Worm (Caenorhabditis elegans) whole organism, L4 larva: Measurements from ENCODE around the gene srn-1.

Source experiments
- D1046.2 ChIP-seq: fragments of 200-800 bp; sonication (Bioruptor generic); IDR thresholded peaks from 2 replicates; pipeline ENCODE4 v1.3.6; 2022; ENCODE audit warnings: missing genetic modification characterization, missing compliant biosample characterization
- F44E2.7 ChIP-seq: fragments of 200-800 bp; sonication (Bioruptor generic); IDR thresholded peaks from 2 replicates; pipeline ENCODE4 v2.1.2; 2022; ENCODE audit warnings: missing genetic modification characterization, missing compliant biosample characterization
- F49E8.2 ChIP-seq: sonication (generic microtip); optimal IDR thresholded peaks from 2 replicates; lab custom pipeline; 2016; ENCODE audit warnings: missing compliant biosample characterization, mild to moderate bottlenecking, missing genetic modification characterization, borderline replicate concordance
- R02D3.7 ChIP-seq: fragments of 150-350 bp; sonication (generic microtip); optimal IDR thresholded peaks from 3 replicates; lab custom pipeline; 2014; ENCODE audit warnings: missing biosample characterization, missing genetic modification characterization
- Y5F2A.4 ChIP-seq: fragments of 200-800 bp; sonication (Bioruptor generic); optimal IDR thresholded peaks from 2 replicates; lab custom pipeline; 2018; ENCODE audit warnings: mild to moderate bottlenecking, missing genetic modification characterization, missing compliant biosample characterization
- Y75B8A.6 ChIP-seq: fragments of 200-800 bp; sonication (Bioruptor generic); IDR thresholded peaks from 2 replicates; pipeline ENCODE4 v1.3.6; 2022; ENCODE audit warnings: missing genetic modification reagents, missing genetic modification characterization, missing compliant biosample characterization
- ZK337.2 ChIP-seq: fragments of 200-800 bp; sonication (Bioruptor generic); IDR thresholded peaks from 2 replicates; pipeline ENCODE4 v1.3.6; 2022; ENCODE audit warnings: missing genetic modification reagents, missing genetic modification characterization, missing compliant biosample characterization
- ama-1 ChIP-seq: fragments of 150-350 bp; optimal IDR thresholded peaks from 2 replicates; lab custom pipeline; 2014; ENCODE audit warnings: inconsistent platforms, mixed read lengths
- attf-4 ChIP-seq: sonication (generic microtip); optimal IDR thresholded peaks from 3 replicates; lab custom pipeline; 2017; ENCODE audit warnings: missing biosample characterization, missing genetic modification characterization
- ceh-20 ChIP-seq: fragments of 200-800 bp; sonication (Bioruptor generic); IDR thresholded peaks from 2 replicates; pipeline ENCODE4 v1.3.6; 2022; ENCODE audit warnings: missing genetic modification reagents, missing genetic modification characterization, missing compliant biosample characterization
- ceh-28 ChIP-seq: fragments of 150-350 bp; optimal IDR thresholded peaks from 2 replicates; lab custom pipeline; 2014; ENCODE audit warnings: missing biosample characterization, missing genetic modification reagents, missing genetic modification characterization
- ces-1 ChIP-seq: fragments of 150-350 bp; sonication (generic microtip); optimal IDR thresholded peaks from 4 replicates; lab custom pipeline; 2014; ENCODE audit warnings: missing biosample characterization, missing genetic modification reagents, missing genetic modification characterization
- cey-2 ChIP-seq: sonication (generic microtip); optimal IDR thresholded peaks from 3 replicates; lab custom pipeline; 2017; ENCODE audit warnings: missing genetic modification characterization, mild to moderate bottlenecking, missing compliant biosample characterization, antibody characterized with exemption, borderline replicate concordance; ENCODE audit not compliant: insufficient read depth
- ctbp-1 ChIP-seq: fragments of 200-800 bp; sonication (Bioruptor generic); IDR thresholded peaks from 2 replicates; pipeline ENCODE4 v1.3.6; 2022; ENCODE audit warnings: missing genetic modification reagents, missing genetic modification characterization, missing compliant biosample characterization
- daf-12 ChIP-seq: fragments of 150-350 bp; optimal IDR thresholded peaks from 2 replicates; lab custom pipeline; 2014; ENCODE audit warnings: missing biosample characterization, missing genetic modification reagents, missing genetic modification characterization
- daf-19 ChIP-seq: fragments of 200-800 bp; sonication (Bioruptor generic); conservative IDR thresholded peaks from 2 replicates; pipeline ENCODE4 v1.3.6; 2022; ENCODE audit warnings: missing genetic modification characterization, missing compliant biosample characterization
- dmd-6 ChIP-seq: fragments of 200-800 bp; sonication (Bioruptor generic); IDR thresholded peaks from 2 replicates; pipeline ENCODE4 v1.3.6; 2022; ENCODE audit warnings: missing genetic modification reagents, missing genetic modification characterization, missing compliant biosample characterization
- dmd-8 ChIP-seq: fragments of 200-800 bp; sonication (Bioruptor generic); IDR thresholded peaks from 2 replicates; pipeline ENCODE4 v1.3.6; 2022; ENCODE audit warnings: missing genetic modification characterization, missing compliant biosample characterization
- duxl-1 ChIP-seq: sonication (generic microtip); optimal IDR thresholded peaks from 2 replicates; lab custom pipeline; 2016; ENCODE audit warnings: mild to moderate bottlenecking, missing genetic modification characterization, moderate library complexity, missing compliant biosample characterization; ENCODE audit not compliant: poor library complexity
- fkh-10 ChIP-seq: fragments of 150-350 bp; optimal IDR thresholded peaks from 2 replicates; lab custom pipeline; 2014; ENCODE audit warnings: missing biosample characterization, missing genetic modification reagents, missing genetic modification characterization
- fos-1 ChIP-seq: fragments of 150-350 bp; optimal IDR thresholded peaks from 2 replicates; lab custom pipeline; 2014; ENCODE audit warnings: missing biosample characterization, missing genetic modification characterization
- hlh-30 ChIP-seq: sonication (generic microtip); optimal IDR thresholded peaks from 2 replicates; lab custom pipeline; 2017; ENCODE audit warnings: antibody characterized with exemption, mild to moderate bottlenecking, missing genetic modification characterization, missing compliant biosample characterization; ENCODE audit not compliant: insufficient read depth
- hmg-1.1 ChIP-seq: fragments of 200-800 bp; sonication (Bioruptor generic); IDR thresholded peaks from 2 replicates; pipeline ENCODE4 v1.3.6; 2022; ENCODE audit warnings: missing genetic modification reagents, missing genetic modification characterization, missing compliant biosample characterization
- lin-29 ChIP-seq: fragments of 200-800 bp; sonication (Bioruptor generic); IDR thresholded peaks from 2 replicates; pipeline ENCODE4 v1.3.6; 2022; ENCODE audit warnings: missing genetic modification reagents, missing genetic modification characterization, missing compliant biosample characterization
- lin-38 ChIP-seq: fragments of 200-800 bp; sonication (Bioruptor generic); IDR thresholded peaks from 2 replicates; pipeline ENCODE4 v1.3.6; 2022; ENCODE audit warnings: missing genetic modification reagents, missing genetic modification characterization, missing compliant biosample characterization
- lin-39 ChIP-seq: fragments of 150-350 bp; optimal IDR thresholded peaks from 2 replicates; lab custom pipeline; 2014; ENCODE audit warnings: missing biosample characterization, missing genetic modification reagents, missing genetic modification characterization
- lsy-2 ChIP-seq, 2 experiments: fragments of 150-350 bp in 1 of 2; sonication (generic microtip) in 1 of 2; optimal IDR thresholded peaks; 2 replicates each; lab custom pipeline; 2014 to 2017; ENCODE audit warnings: missing biosample characterization in 2 of 2, missing genetic modification characterization in 2 of 2
- madf-5 ChIP-seq, 2 experiments: fragments of 200-800 bp; sonication (Bioruptor generic); IDR thresholded peaks; 2 replicates each; pipeline ENCODE4 v1.3.6; 2022; ENCODE audit warnings: missing compliant biosample characterization in 2 of 2, missing genetic modification characterization in 2 of 2
- madf-9 ChIP-seq: fragments of 200-800 bp; sonication (Bioruptor generic); conservative IDR thresholded peaks from 2 replicates; pipeline ENCODE4 v1.3.6; 2022; ENCODE audit warnings: missing genetic modification reagents, missing genetic modification characterization, missing compliant biosample characterization
- mdt-29 ChIP-seq: fragments of 200-800 bp; sonication (Bioruptor generic); IDR thresholded peaks from 2 replicates; pipeline ENCODE4 v1.3.6; 2022; ENCODE audit warnings: missing genetic modification reagents, missing genetic modification characterization, missing compliant biosample characterization
- mep-1 ChIP-seq: fragments of 150-350 bp; sonication (generic microtip); optimal IDR thresholded peaks from 3 replicates; lab custom pipeline; 2014; ENCODE audit warnings: missing biosample characterization, missing genetic modification characterization
- nhr-10 ChIP-seq: fragments of 150-350 bp; optimal IDR thresholded peaks from 2 replicates; lab custom pipeline; 2014; ENCODE audit warnings: missing biosample characterization, missing genetic modification characterization
- nhr-11 ChIP-seq: fragments of 150-350 bp; optimal IDR thresholded peaks from 2 replicates; lab custom pipeline; 2014; ENCODE audit warnings: missing biosample characterization, missing genetic modification characterization
- nhr-111 ChIP-seq: fragments of 200-800 bp; sonication (Bioruptor generic); optimal IDR thresholded peaks from 2 replicates; lab custom pipeline; 2018; ENCODE audit warnings: mild to moderate bottlenecking, missing genetic modification characterization, missing compliant biosample characterization
- nhr-28 ChIP-seq: fragments of 150-350 bp; optimal IDR thresholded peaks from 2 replicates; lab custom pipeline; 2014; ENCODE audit warnings: missing biosample characterization, missing genetic modification characterization
- nhr-48 ChIP-seq: sonication (generic microtip); optimal IDR thresholded peaks from 2 replicates; lab custom pipeline; 2016; ENCODE audit warnings: mild to moderate bottlenecking, missing genetic modification characterization, missing compliant biosample characterization
- nhr-6 ChIP-seq: fragments of 150-350 bp; optimal IDR thresholded peaks from 2 replicates; lab custom pipeline; 2014; ENCODE audit warnings: missing biosample characterization, missing genetic modification characterization
- nhr-76 ChIP-seq: fragments of 150-350 bp; optimal IDR thresholded peaks from 2 replicates; lab custom pipeline; 2014; ENCODE audit warnings: missing biosample characterization, missing genetic modification characterization
- php-3 ChIP-seq: fragments of 200-800 bp; sonication (Bioruptor generic); IDR thresholded peaks from 2 replicates; pipeline ENCODE4 v1.3.6; 2022; ENCODE audit warnings: missing genetic modification reagents, missing genetic modification characterization, missing compliant biosample characterization
- saeg-2 ChIP-seq: fragments of 200-800 bp; sonication (Bioruptor generic); IDR thresholded peaks from 2 replicates; pipeline ENCODE4 v1.3.6; 2022; ENCODE audit warnings: missing genetic modification reagents, missing genetic modification characterization, missing compliant biosample characterization
- sdz-12 ChIP-seq: fragments of 200-800 bp; sonication (Bioruptor generic); optimal IDR thresholded peaks from 2 replicates; lab custom pipeline; 2018; ENCODE audit warnings: mild to moderate bottlenecking, missing genetic modification characterization, missing compliant biosample characterization
- snpc-1.2 ChIP-seq: fragments of 200-800 bp; sonication (Bioruptor generic); IDR thresholded peaks from 2 replicates; pipeline ENCODE4 v1.3.6; 2022; ENCODE audit warnings: missing genetic modification reagents, missing genetic modification characterization, missing compliant biosample characterization
- unc-39 ChIP-seq: sonication (generic microtip); optimal IDR thresholded peaks from 2 replicates; lab custom pipeline; 2017; ENCODE audit warnings: missing biosample characterization, missing genetic modification characterization
- unc-62 ChIP-seq, 3 experiments: fragments of 150-350 bp in 1 of 3; sonication (generic microtip); optimal IDR thresholded peaks in 2 of 3; peaks in 1 of 3; 1 replicate in 1 of 3; 2 replicates in 2 of 3; lab custom pipeline; 2014 to 2017; ENCODE audit warnings: missing biosample characterization in 3 of 3, missing genetic modification characterization in 3 of 3, missing genetic modification reagents in 3 of 3, missing genotype in 1 of 3
- zag-1 ChIP-seq: fragments of 150-350 bp; optimal IDR thresholded peaks from 2 replicates; lab custom pipeline; 2014; ENCODE audit warnings: missing biosample characterization, missing genetic modification characterization
- zip-2 ChIP-seq: fragments of 150-350 bp; optimal IDR thresholded peaks from 2 replicates; lab custom pipeline; 2014; ENCODE audit warnings: missing biosample characterization, missing genetic modification characterization
- ztf-11 ChIP-seq: fragments of 150-350 bp; optimal IDR thresholded peaks from 2 replicates; lab custom pipeline; 2014; ENCODE audit warnings: missing biosample characterization, missing genetic modification characterization
- ztf-7 ChIP-seq: fragments of 150-350 bp; optimal IDR thresholded peaks from 2 replicates; lab custom pipeline; 2014; ENCODE audit warnings: missing biosample characterization, missing genetic modification characterization

The srn-1 gene

DNA sequence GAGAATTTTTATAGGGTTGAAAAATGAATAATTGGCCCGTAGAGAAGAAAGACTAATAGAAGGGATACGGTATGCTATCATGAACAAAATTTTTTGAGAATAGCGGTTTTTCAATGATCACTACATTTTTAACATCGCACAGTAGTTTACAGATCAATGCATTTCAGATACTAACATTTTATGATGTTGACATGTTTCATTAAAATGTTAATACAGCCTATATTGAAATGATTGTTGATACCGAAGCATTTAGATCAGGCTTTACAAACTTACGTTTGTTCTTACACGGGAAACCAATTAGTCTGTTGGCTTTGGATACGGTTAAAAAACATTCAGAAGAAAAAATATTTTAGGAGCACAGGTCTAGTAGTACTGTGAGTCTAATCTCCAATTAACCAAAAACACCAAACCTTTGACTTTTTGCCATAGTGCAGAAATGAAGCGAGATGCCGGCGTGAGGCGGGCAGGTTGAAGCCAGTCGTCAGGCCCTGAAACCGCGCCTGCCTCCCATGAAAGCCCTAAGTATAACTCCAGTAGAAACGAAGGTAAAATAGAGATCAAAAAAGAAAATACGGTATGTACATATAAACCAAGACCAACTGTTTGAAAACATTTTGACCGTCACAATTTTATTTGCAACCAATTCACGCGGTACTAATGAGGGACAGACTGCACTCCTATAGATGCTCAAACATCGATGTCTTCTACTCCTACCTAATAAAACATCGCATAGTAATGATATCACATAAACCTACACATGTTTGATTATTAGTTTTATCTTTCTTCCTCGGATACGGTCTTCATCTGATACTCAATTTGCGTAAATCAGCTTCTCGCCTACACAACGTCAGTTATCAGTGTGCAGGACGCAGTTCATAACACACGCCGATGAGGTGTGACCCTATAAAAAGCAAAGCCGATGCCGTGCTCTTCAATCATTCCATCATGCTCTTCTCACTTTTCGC, 7.8 kb downstream of the srn-1 start, which contains the start of gene fil-2 (continued):
- TF ChIP-seq daf-19 = no peak
- no peak for TF ChIP-seq R02D3.7 (tag; lab: Kevin White, UChicago)
- TF ChIP-seq sdz-12 (GFP tag; lab: Kevin White, UChicago) = peak; percentile 46
- TF ChIP-seq nhr-10 (tag; lab: Kevin White, UChicago) = no peak
- no peak for TF ChIP-seq ztf-7 (tag; lab: Kevin White, UChicago)
- TF ChIP-seq nhr-111 (GFP tag; lab: Kevin White, UChicago) = no peak
- TF ChIP-seq unc-62 (GFP tag; optimal IDR thresholded peaks at IDR 0.05 in 1 of 2; lab: Kevin White, UChicago) = peak; percentile 50 to 58
- no peak for TF ChIP-seq unc-62 (tag; optimal IDR thresholded peaks at IDR 0.05; lab: Kevin White, UChicago)
- no peak for TF ChIP-seq madf-9 (GFP tag; lab: Robert Waterston, UW)
- peak; percentile 54 for TF ChIP-seq duxl-1
- no peak for TF ChIP-seq daf-12 (tag; lab: Kevin White, UChicago)
- no peak for TF ChIP-seq ZK337.2 (GFP tag; lab: Robert Waterston, UW)
- no peak for TF ChIP-seq ztf-11 (tag; lab: Kevin White, UChicago)
- TF ChIP-seq ces-1 (GFP tag; lab: Kevin White, UChicago) = no peak
- TF ChIP-seq ceh-20 (GFP tag; lab: Robert Waterston, UW) = 0 out of 2 replicates have a peak, but pooled peaks have one; percentile 8
- TF ChIP-seq madf-5 (GFP tag; IDR thresholded peaks at IDR 0.05; lab: Robert Waterston, UW) = no peak; a peak in 1 of 4 replicates
- no peak for TF ChIP-seq saeg-2 (GFP tag; lab: Robert Waterston, UW)
- no peak for TF ChIP-seq fos-1 (tag; lab: Kevin White, UChicago)
- TF ChIP-seq F44E2.7 (GFP tag; lab: Robert Waterston, UW) = no peak
- no peak for TF ChIP-seq zag-1
- no peak for TF ChIP-seq lin-39 (tag; lab: Kevin White, UChicago)
- no peak for TF ChIP-seq Y5F2A.4
- TF ChIP-seq D1046.2 (GFP tag; lab: Robert Waterston, UW) = peak; percentile 56; the same call in 1 of the 2 replicates
- peak in 1 of 2 experiments; percentile 10 for TF ChIP-seq lsy-2 (tag; optimal IDR thresholded peaks at IDR 0.05; lab: Kevin White, UChicago)
- peak; percentile 5 for TF ChIP-seq hlh-30 (tag; lab: Kevin White, UChicago)
- no peak for TF ChIP-seq attf-4 (tag; lab: Kevin White, UChicago)
- no peak for TF ChIP-seq ctbp-1
- TF ChIP-seq lin-29 = 0 out of 2 replicates have a peak, but pooled peaks have one; percentile 39
- TF ChIP-seq mdt-29 (GFP tag; lab: Robert Waterston, UW) = no peak
- TF ChIP-seq ama-1 (lab: Kevin White, UChicago) = peak; percentile 24
- TF ChIP-seq snpc-1.2 (GFP tag; lab: Robert Waterston, UW) = 0 out of 2 replicates have a peak, but pooled peaks have one; percentile 23
- TF ChIP-seq ceh-28 (tag; lab: Kevin White, UChicago) = no peak
- no peak for TF ChIP-seq dmd-8
- no peak for TF ChIP-seq F49E8.2 (tag; lab: Kevin White, UChicago)
- TF ChIP-seq zip-2 (tag; lab: Kevin White, UChicago) = peak; percentile 52
- peak; percentile 59 for TF ChIP-seq mep-1
- TF ChIP-seq nhr-28 (tag; lab: Kevin White, UChicago) = peak; percentile 73
- TF ChIP-seq hmg-1.1 = 0 out of 2 replicates have a peak, but pooled peaks have one; percentile 21
- no peak for TF ChIP-seq lin-38 (GFP tag; lab: Robert Waterston, UW)
- peak; percentile 59 for TF ChIP-seq nhr-6 (tag; lab: Kevin White, UChicago)
- no peak for TF ChIP-seq unc-39
- no peak for TF ChIP-seq nhr-48 (tag; lab: Kevin White, UChicago)
- TF ChIP-seq nhr-76 (tag; lab: Kevin White, UChicago) = no peak
- TF ChIP-seq fkh-10 (GFP tag; lab: Kevin White, UChicago) = no peak
- peak; percentile 67; the same call in 1 of the 2 replicates for TF ChIP-seq Y75B8A.6 (GFP tag; lab: Robert Waterston, UW)
- TF ChIP-seq cey-2 (tag; lab: Kevin White, UChicago) = no peak
- peak; percentile 25 for TF ChIP-seq nhr-11 (tag; lab: Kevin White, UChicago)
- TF ChIP-seq dmd-6 (GFP tag; lab: Robert Waterston, UW) = peak; percentile 41; the same call in 1 of the 2 replicates
- no peak for TF ChIP-seq php-3 (GFP tag; lab: Robert Waterston, UW)
